Worm (Caenorhabditis elegans) whole organism, L3 larva: ENCODE results near the gene casy-1.

Experiments
- aly-2 ChIP-seq: fragments of 150-350 bp; optimal IDR thresholded peaks from 2 replicates; lab custom pipeline; 2014; ENCODE audit warnings: missing biosample characterization, missing genetic modification characterization
- ama-1 ChIP-seq: fragments of 150-350 bp; optimal IDR thresholded peaks from 2 replicates; lab custom pipeline; 2018
- ceh-28 ChIP-seq: fragments of 150-350 bp; optimal IDR thresholded peaks from 2 replicates; lab custom pipeline; 2014; ENCODE audit warnings: missing biosample characterization, missing genetic modification reagents, missing genetic modification characterization
- egl-27 ChIP-seq: sonication (generic microtip); optimal IDR thresholded peaks from 4 replicates; lab custom pipeline; 2017; ENCODE audit warnings: missing biosample characterization, missing genetic modification reagents, missing genetic modification characterization
- elt-1 ChIP-seq: fragments of 150-350 bp; optimal IDR thresholded peaks from 2 replicates; lab custom pipeline; 2014; ENCODE audit warnings: missing biosample characterization, missing genetic modification characterization
- elt-2 ChIP-seq: sonication (generic microtip); optimal IDR thresholded peaks from 2 replicates; lab custom pipeline; 2016; ENCODE audit warnings: missing genetic modification reagents, mild to moderate bottlenecking, missing genetic modification characterization, missing compliant biosample characterization
- fkh-2 ChIP-seq: fragments of 150-350 bp; optimal IDR thresholded peaks from 2 replicates; lab custom pipeline; 2014; ENCODE audit warnings: missing biosample characterization, missing genetic modification reagents, missing genetic modification characterization
- fos-1 ChIP-seq: fragments of 150-350 bp; optimal IDR thresholded peaks from 2 replicates; lab custom pipeline; 2014; ENCODE audit warnings: missing biosample characterization, missing genetic modification characterization
- hmg-11 ChIP-seq: sonication (generic microtip); optimal IDR thresholded peaks from 2 replicates; lab custom pipeline; 2016; ENCODE audit warnings: missing genetic modification characterization, missing compliant biosample characterization
- jun-1 ChIP-seq: fragments of 150-350 bp; optimal IDR thresholded peaks from 2 replicates; lab custom pipeline; 2014; ENCODE audit warnings: missing biosample characterization, missing genetic modification reagents, missing genetic modification characterization
- lin-15B ChIP-seq: fragments of 150-350 bp; optimal IDR thresholded peaks from 2 replicates; lab custom pipeline; 2014; ENCODE audit warnings: missing biosample characterization, missing genetic modification characterization
- lin-39 ChIP-seq: fragments of 150-350 bp; optimal IDR thresholded peaks from 2 replicates; lab custom pipeline; 2018; ENCODE audit warnings: missing biosample characterization, missing genetic modification reagents, missing genetic modification characterization
- lsy-12 ChIP-seq: sonication (generic microtip); optimal IDR thresholded peaks from 2 replicates; lab custom pipeline; 2016; ENCODE audit warnings: mild to moderate bottlenecking, missing genetic modification characterization, missing compliant biosample characterization
- mdl-1 ChIP-seq: fragments of 150-350 bp; optimal IDR thresholded peaks from 2 replicates; lab custom pipeline; 2014; ENCODE audit warnings: missing biosample characterization, missing genetic modification characterization
- mml-1 ChIP-seq: fragments of 150-350 bp; sonication (generic microtip); optimal IDR thresholded peaks from 3 replicates; lab custom pipeline; 2014; ENCODE audit warnings: missing biosample characterization, missing genetic modification characterization
- nfya-1 ChIP-seq: sonication (generic microtip); optimal IDR thresholded peaks from 2 replicates; lab custom pipeline; 2017; ENCODE audit warnings: missing genetic modification characterization, mild to moderate bottlenecking, missing compliant biosample characterization, antibody characterized with exemption, moderate library complexity; ENCODE audit not compliant: insufficient read depth
- nhr-11 ChIP-seq: fragments of 150-350 bp; optimal IDR thresholded peaks from 2 replicates; lab custom pipeline; 2014; ENCODE audit warnings: missing biosample characterization, missing genetic modification characterization
- nhr-12 ChIP-seq: fragments of 150-350 bp; optimal IDR thresholded peaks from 2 replicates; lab custom pipeline; 2014; ENCODE audit warnings: missing biosample characterization, missing genetic modification characterization
- nhr-23 ChIP-seq: fragments of 150-350 bp; optimal IDR thresholded peaks from 2 replicates; lab custom pipeline; 2014; ENCODE audit warnings: missing biosample characterization, missing genetic modification reagents, missing genetic modification characterization
- nhr-28 ChIP-seq: fragments of 150-350 bp; optimal IDR thresholded peaks from 2 replicates; lab custom pipeline; 2014; ENCODE audit warnings: missing biosample characterization, missing genetic modification characterization
- nhr-43 ChIP-seq: sonication (generic microtip); optimal IDR thresholded peaks from 2 replicates; lab custom pipeline; 2016; ENCODE audit warnings: mild to moderate bottlenecking, missing genetic modification characterization, missing compliant biosample characterization; ENCODE audit not compliant: poor library complexity, severe bottlenecking
- nhr-76 ChIP-seq: fragments of 150-350 bp; sonication (generic microtip); optimal IDR thresholded peaks from 5 replicates; lab custom pipeline; 2014; ENCODE audit warnings: missing biosample characterization, missing genetic modification characterization
- nhr-77 ChIP-seq: fragments of 150-350 bp; optimal IDR thresholded peaks from 2 replicates; lab custom pipeline; 2014; ENCODE audit warnings: missing biosample characterization, missing genetic modification characterization
- pha-4 ChIP-seq: fragments of 150-350 bp; optimal IDR thresholded peaks from 2 replicates; lab custom pipeline; 2014; ENCODE audit warnings: missing biosample characterization, missing genetic modification reagents, missing genetic modification characterization
- pqm-1 ChIP-seq: fragments of 150-350 bp; optimal IDR thresholded peaks from 2 replicates; lab custom pipeline; 2017; ENCODE audit warnings: missing biosample characterization, missing genetic modification characterization, inconsistent platforms
- skn-1 ChIP-seq: fragments of 150-350 bp; optimal IDR thresholded peaks from 2 replicates; lab custom pipeline; 2014; ENCODE audit warnings: missing biosample characterization, missing genetic modification characterization
- snpc-4 ChIP-seq: fragments of 150-350 bp; optimal IDR thresholded peaks from 2 replicates; lab custom pipeline; 2014; ENCODE audit warnings: missing biosample characterization, missing genetic modification characterization
- tbx-2 ChIP-seq: sonication (generic microtip); optimal IDR thresholded peaks from 2 replicates; lab custom pipeline; 2016; ENCODE audit warnings: mild to moderate bottlenecking, missing genetic modification characterization, missing compliant biosample characterization
- unc-62 ChIP-seq: fragments of 150-350 bp; sonication (generic microtip); optimal IDR thresholded peaks from 4 replicates; lab custom pipeline; 2014; ENCODE audit warnings: missing biosample characterization, missing genetic modification reagents, missing genetic modification characterization
- ztf-11 ChIP-seq: fragments of 150-350 bp; optimal IDR thresholded peaks from 2 replicates; lab custom pipeline; 2014; ENCODE audit warnings: missing biosample characterization, missing genetic modification characterization
- ztf-4 ChIP-seq: fragments of 150-350 bp; optimal IDR thresholded peaks from 2 replicates; lab custom pipeline; 2014; ENCODE audit warnings: missing biosample characterization, missing genetic modification characterization

Gene casy-1

DNA sequence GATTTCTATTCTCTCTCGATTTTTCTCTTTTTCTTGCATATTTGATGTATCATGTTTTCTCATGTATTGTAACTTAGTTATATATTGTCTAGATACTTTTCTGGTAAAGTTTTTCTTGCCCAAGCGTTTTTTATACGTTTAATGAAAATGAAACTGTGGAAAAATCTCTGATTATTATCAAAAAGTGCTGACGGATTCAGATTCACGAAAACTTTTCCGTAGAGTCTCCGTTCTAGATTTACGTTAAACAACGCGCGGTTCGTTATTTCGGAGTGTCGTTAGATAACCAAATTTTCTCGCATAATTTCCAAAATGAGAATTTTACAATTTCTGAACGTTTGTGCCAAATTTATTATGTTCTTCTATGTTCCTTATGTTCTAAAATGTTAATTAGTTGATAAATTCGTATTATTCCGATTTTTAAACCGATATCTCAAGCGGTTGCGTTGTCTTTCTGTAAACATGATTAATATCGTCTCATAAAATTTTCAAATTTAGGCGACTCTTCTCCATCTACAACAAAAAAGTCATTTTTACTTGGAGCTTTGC is 38.3 kb downstream of the casy-1 start, which contains the start of gene ptp-2:
ptp-2 (plus strand) TSS at position 499 of the 549 bp plus-strand sequence.
- TF ChIP-seq snpc-4 (no peak), nhr-28 (tag; lab: Kevin White, UChicago) (no peak), mml-1 (no peak), nfya-1 (tag; lab: Kevin White, UChicago) (peak; percentile 47), lin-39 (tag; lab: Kevin White, UChicago) (no peak), nhr-11 (no peak), lin-15B (tag; lab: Kevin White, UChicago) (peak; percentile 43), ceh-28 (tag; lab: Kevin White, UChicago) (no peak), elt-2 (tag; lab: Kevin White, UChicago) (peak; percentile 0), nhr-77 (tag; lab: Kevin White, UChicago) (no peak), nhr-43 (tag; lab: Kevin White, UChicago) (peak; percentile 33), nhr-76 (no peak), egl-27 (tag; lab: Kevin White, UChicago) (no peak), mdl-1 (tag; lab: Kevin White, UChicago) (no peak), unc-62 (no peak), pha-4 (peak; percentile 51), fkh-2 (no peak), aly-2 (tag; lab: Kevin White, UChicago) (no peak), hmg-11 (tag; lab: Kevin White, UChicago) (peak; percentile 11), ztf-4 (tag; lab: Kevin White, UChicago) (no peak), nhr-23 (tag; lab: Kevin White, UChicago) (peak; percentile 41), nhr-12 (tag; lab: Kevin White, UChicago) (no peak), lsy-12 (tag; lab: Kevin White, UChicago) (no peak), elt-1 (no peak), tbx-2 (tag; lab: Kevin White, UChicago) (no peak), ama-1 (lab: Kevin White, UChicago) (no peak), fos-1 (no peak), ztf-11 (tag; lab: Kevin White, UChicago) (no peak)

DNA sequence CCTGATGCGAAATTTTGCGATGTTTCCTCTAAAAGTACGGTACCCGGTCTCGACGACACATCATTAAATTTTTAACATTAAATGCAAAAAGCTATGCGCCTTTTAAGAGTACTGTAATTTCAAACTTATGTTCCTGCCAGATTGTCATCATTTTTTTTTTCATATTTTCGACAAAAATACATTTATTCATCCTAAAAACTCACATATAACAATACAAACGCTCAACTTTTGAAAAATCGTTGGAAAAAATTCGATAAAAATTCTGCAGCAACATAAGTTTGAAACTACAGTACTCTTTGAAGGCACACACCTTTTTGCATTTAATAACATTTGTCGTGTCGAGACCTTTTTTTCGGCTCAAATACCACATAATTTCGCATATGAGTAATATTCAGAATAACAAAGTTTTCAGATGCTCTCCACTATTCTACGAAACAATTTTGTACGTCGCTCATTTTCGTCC is 39.4 kb downstream of the casy-1 start, which contains the start of gene frh-1:
frh-1 (plus strand) TSS at position 413 of the 463 bp plus-strand sequence.
- TF ChIP-seq elt-2 (tag; lab: Kevin White, UChicago) = peak; percentile 26
- TF ChIP-seq mml-1 = no peak

DNA sequence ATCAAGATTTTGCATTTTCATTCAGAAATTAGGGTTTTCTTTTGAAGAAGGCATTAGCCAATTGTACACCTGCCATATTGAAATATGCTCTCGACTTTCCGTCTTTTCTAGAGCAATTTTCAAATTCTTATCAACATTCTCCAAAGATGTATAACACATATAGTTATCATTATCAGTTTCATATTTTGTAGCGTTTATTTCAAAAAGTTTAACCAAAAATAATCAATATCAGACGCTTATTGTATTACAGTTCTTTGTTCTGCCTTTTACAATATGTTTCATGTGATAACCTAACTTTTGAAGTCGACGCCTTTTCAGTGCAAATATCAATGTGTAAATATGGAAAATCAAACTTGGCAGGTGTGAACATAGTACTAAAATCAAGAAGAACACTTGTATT is 42.6 kb downstream of the casy-1 start:
- TF ChIP-seq snpc-4 (no peak), nhr-76 (no peak), nhr-23 (tag; lab: Kevin White, UChicago) (no peak), lin-15B (tag; lab: Kevin White, UChicago) (no peak), nhr-12 (tag; lab: Kevin White, UChicago) (no peak), pqm-1 (tag; lab: Kevin White, UChicago) (peak; percentile 80), pha-4 (peak; percentile 42), elt-2 (tag; lab: Kevin White, UChicago) (peak; percentile 77)

DNA sequence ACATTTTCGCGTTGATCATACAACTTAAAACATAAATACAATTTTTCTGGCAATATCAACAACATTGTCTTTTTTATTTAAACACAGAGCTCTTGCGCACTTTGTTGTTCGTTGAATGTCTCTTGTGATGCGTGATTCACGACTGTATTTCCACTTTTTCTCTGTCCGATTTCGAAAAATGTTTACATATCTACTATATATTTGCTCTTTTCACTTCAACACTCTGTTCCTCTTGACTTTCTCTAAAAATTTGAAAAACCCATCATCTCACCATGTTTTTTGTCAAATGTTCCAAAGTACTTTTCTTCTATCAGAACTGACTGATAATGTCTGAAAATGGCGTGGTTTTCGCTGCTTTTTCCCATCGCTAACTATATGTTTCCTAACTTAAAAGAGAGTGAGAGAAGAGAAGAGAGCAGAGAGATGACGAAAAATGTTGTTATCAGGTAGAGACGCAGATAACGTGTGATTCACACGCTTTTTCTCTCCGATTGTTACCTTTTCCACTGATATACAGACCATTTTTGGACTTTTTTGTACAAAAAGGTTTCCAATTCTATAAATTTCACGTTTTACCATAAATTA is 44.5 kb downstream of the casy-1 start:
- TF ChIP-seq fos-1 (no peak), skn-1 (tag; lab: Kevin White, UChicago) (peak; percentile 47), lin-39 (tag; lab: Kevin White, UChicago) (no peak), jun-1 (tag; lab: Kevin White, UChicago) (peak; percentile 41), pqm-1 (tag; lab: Kevin White, UChicago) (peak; percentile 96), elt-2 (tag; lab: Kevin White, UChicago) (peak; percentile 94), ceh-28 (tag; lab: Kevin White, UChicago) (no peak), pha-4 (peak; percentile 94), lin-15B (tag; lab: Kevin White, UChicago) (no peak)

DNA sequence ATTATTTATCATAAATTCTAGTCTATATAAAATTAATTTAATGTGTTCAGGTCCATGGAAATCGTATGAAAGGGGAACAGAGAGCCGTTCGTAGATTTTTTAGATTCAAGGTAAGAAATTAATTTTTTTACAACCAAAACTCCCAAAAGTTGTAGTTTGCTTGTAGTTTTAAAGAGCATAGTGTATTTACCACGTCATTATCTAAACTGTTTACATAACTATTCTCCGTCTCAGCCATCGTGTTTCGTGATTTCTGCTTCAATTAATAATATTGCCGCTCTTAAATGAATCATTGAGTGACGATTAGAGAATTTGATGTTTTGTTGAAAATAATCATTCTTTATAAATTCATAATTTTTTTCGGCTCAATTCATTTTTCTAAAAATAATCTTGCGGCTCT is 45.2 kb downstream of the casy-1 start, which contains the start of gene cgt-3:
cgt-3 (plus strand) TSS at position 51 of the 400 bp plus-strand sequence.
- TF ChIP-seq pqm-1 (tag; lab: Kevin White, UChicago) = peak; percentile 58
- no peak for TF ChIP-seq fos-1
- TF ChIP-seq pha-4 = peak; percentile 71
- TF ChIP-seq lsy-12 (tag; lab: Kevin White, UChicago) = no peak
